Worm (Caenorhabditis elegans) whole organism, late embryonic: ENCODE measurements around the gene C23H3.9.

Experiments used
- ama-1 ChIP-seq: fragments of 150-350 bp; optimal IDR thresholded peaks from 2 replicates; lab custom pipeline; 2014
- ceh-18 ChIP-seq: sonication (generic microtip); optimal IDR thresholded peaks from 2 replicates; lab custom pipeline; 2016; ENCODE audit warnings: missing genetic modification characterization, missing compliant biosample characterization
- ceh-30 ChIP-seq: fragments of 150-350 bp; optimal IDR thresholded peaks from 2 replicates; lab custom pipeline; 2014; ENCODE audit warnings: missing biosample characterization, missing genetic modification characterization
- ets-4 ChIP-seq: sonication (generic microtip); optimal IDR thresholded peaks from 2 replicates; lab custom pipeline; 2016; ENCODE audit warnings: missing genetic modification characterization, missing compliant biosample characterization
- fkh-6 ChIP-seq: sonication (generic microtip); optimal IDR thresholded peaks from 2 replicates; lab custom pipeline; 2016; ENCODE audit warnings: missing genetic modification characterization, missing compliant biosample characterization
- nhr-11 ChIP-seq: fragments of 150-350 bp; optimal IDR thresholded peaks from 2 replicates; lab custom pipeline; 2014; ENCODE audit warnings: missing biosample characterization, missing genetic modification characterization
- rnt-1 ChIP-seq: sonication (generic microtip); optimal IDR thresholded peaks from 2 replicates; lab custom pipeline; 2016; ENCODE audit warnings: missing genetic modification characterization, missing compliant biosample characterization
- unc-42 ChIP-seq: sonication (generic microtip); optimal IDR thresholded peaks from 2 replicates; lab custom pipeline; 2016; ENCODE audit warnings: missing genotype, missing genetic modification characterization, missing compliant biosample characterization

- TF ChIP-seq ceh-18 (tag; lab: Kevin White, UChicago): no peak
- no peak for TF ChIP-seq ets-4 (tag; lab: Kevin White, UChicago)
- TF ChIP-seq fkh-6 (tag; lab: Kevin White, UChicago): no peak
- TF ChIP-seq ama-1 (lab: Kevin White, UChicago): no peak
- no peak for TF ChIP-seq nhr-11
- no peak for TF ChIP-seq unc-42 (tag; lab: Kevin White, UChicago)
- TF ChIP-seq rnt-1 (tag; lab: Kevin White, UChicago): no peak
- no peak for TF ChIP-seq ceh-30 (tag; lab: Kevin White, UChicago)
These were observed 26.3 kb upstream of the C23H3.9 start for ce11 chrII:105327-105882.
